Worm (Caenorhabditis elegans) whole organism, mixed stage, embryonic: ENCODE data around the gene scp-1.

Source experiments
- bed-3 ChIP-seq: fragments of 200-800 bp; sonication (Bioruptor generic); optimal IDR thresholded peaks from 3 replicates; lab custom pipeline; 2018; ENCODE audit warnings: mild to moderate bottlenecking, missing genetic modification characterization, moderate library complexity, missing compliant biosample characterization
- blmp-1 ChIP-seq: fragments of 150-350 bp; optimal IDR thresholded peaks from 2 replicates; lab custom pipeline; 2014; ENCODE audit warnings: missing biosample characterization, missing genetic modification characterization
- ceh-39 ChIP-seq: fragments of 150-350 bp; optimal IDR thresholded peaks from 2 replicates; lab custom pipeline; 2014; ENCODE audit warnings: missing biosample characterization, missing genetic modification characterization
- ces-1 ChIP-seq: fragments of 150-350 bp; optimal IDR thresholded peaks from 2 replicates; lab custom pipeline; 2014; ENCODE audit warnings: missing biosample characterization, missing genetic modification reagents, missing genetic modification characterization
- drap-1 ChIP-seq: fragments of 200-800 bp; sonication (Bioruptor generic); optimal IDR thresholded peaks from 3 replicates; lab custom pipeline; 2018; ENCODE audit warnings: mild to moderate bottlenecking, missing genetic modification characterization, missing compliant biosample characterization
- elt-1 ChIP-seq: sonication (generic microtip); optimal IDR thresholded peaks from 2 replicates; lab custom pipeline; 2017; ENCODE audit warnings: missing genetic modification characterization, mild to moderate bottlenecking, missing compliant biosample characterization, antibody characterized with exemption, moderate library complexity, borderline replicate concordance; ENCODE audit not compliant: insufficient read depth
- elt-3 ChIP-seq: fragments of 150-350 bp; optimal IDR thresholded peaks from 2 replicates; lab custom pipeline; 2014; ENCODE audit warnings: missing biosample characterization, missing genetic modification characterization
- flh-1 ChIP-seq: fragments of 200-800 bp; sonication (Bioruptor generic); optimal IDR thresholded peaks from 2 replicates; lab custom pipeline; 2018; ENCODE audit warnings: mild to moderate bottlenecking, missing genetic modification characterization, moderate library complexity, missing compliant biosample characterization
- ham-2 ChIP-seq: fragments of 200-800 bp; sonication (Bioruptor generic); optimal IDR thresholded peaks from 2 replicates; lab custom pipeline; 2018; ENCODE audit warnings: mild to moderate bottlenecking, missing genetic modification characterization, missing compliant biosample characterization
- hlh-1 ChIP-seq: fragments of 150-350 bp; optimal IDR thresholded peaks from 2 replicates; lab custom pipeline; 2014; ENCODE audit warnings: missing biosample characterization, missing genetic modification reagents, missing genetic modification characterization
- lin-13 ChIP-seq: fragments of 150-350 bp; optimal IDR thresholded peaks from 2 replicates; lab custom pipeline; 2014; ENCODE audit warnings: missing biosample characterization, missing genetic modification characterization
- lin-32 ChIP-seq: fragments of 200-800 bp; sonication (Bioruptor generic); optimal IDR thresholded peaks from 2 replicates; lab custom pipeline; 2018; ENCODE audit warnings: mild to moderate bottlenecking, missing genetic modification characterization, missing compliant biosample characterization
- mab-5 ChIP-seq: fragments of 150-350 bp; optimal IDR thresholded peaks from 2 replicates; lab custom pipeline; 2014; ENCODE audit warnings: missing biosample characterization, missing genetic modification characterization
- mep-1 ChIP-seq: fragments of 150-350 bp; optimal IDR thresholded peaks from 2 replicates; lab custom pipeline; 2017; ENCODE audit warnings: missing biosample characterization, missing genetic modification reagents, missing genetic modification characterization, inconsistent platforms
- mls-2 ChIP-seq: sonication (generic microtip); optimal IDR thresholded peaks from 2 replicates; lab custom pipeline; 2016; ENCODE audit warnings: mild to moderate bottlenecking, missing genetic modification characterization, moderate library complexity, missing compliant biosample characterization
- nhr-12 ChIP-seq: fragments of 150-350 bp; optimal IDR thresholded peaks from 2 replicates; lab custom pipeline; 2014; ENCODE audit warnings: missing biosample characterization, missing genetic modification characterization
- nhr-2 ChIP-seq: fragments of 150-350 bp; optimal IDR thresholded peaks from 2 replicates; lab custom pipeline; 2014; ENCODE audit warnings: missing biosample characterization, missing genetic modification characterization
- nhr-237 ChIP-seq: fragments of 150-350 bp; optimal IDR thresholded peaks from 2 replicates; lab custom pipeline; 2014; ENCODE audit warnings: missing biosample characterization, missing genetic modification characterization
- nhr-28 ChIP-seq: fragments of 150-350 bp; optimal IDR thresholded peaks from 2 replicates; lab custom pipeline; 2014; ENCODE audit warnings: missing biosample characterization, missing genetic modification characterization
- nhr-76 ChIP-seq: sonication (generic microtip); optimal IDR thresholded peaks from 2 replicates; lab custom pipeline; 2017; ENCODE audit warnings: missing biosample characterization, missing genetic modification characterization
- pha-4 ChIP-seq: fragments of 150-350 bp; optimal IDR thresholded peaks from 2 replicates; lab custom pipeline; 2018; ENCODE audit warnings: missing biosample characterization, missing genetic modification reagents, missing genetic modification characterization
- sem-2 ChIP-seq: fragments of 200-800 bp; sonication (Bioruptor generic); optimal IDR thresholded peaks from 2 replicates; lab custom pipeline; 2018; ENCODE audit warnings: mild to moderate bottlenecking, missing genetic modification characterization, missing compliant biosample characterization
- snpc-4 ChIP-seq: fragments of 150-350 bp; optimal IDR thresholded peaks from 2 replicates; lab custom pipeline; 2014; ENCODE audit warnings: missing biosample characterization, missing genetic modification characterization
- sptf-1 ChIP-seq: sonication (generic microtip); optimal IDR thresholded peaks from 2 replicates; lab custom pipeline; 2017; ENCODE audit warnings: mild to moderate bottlenecking, missing genetic modification characterization, moderate library complexity, missing compliant biosample characterization
- tbx-8 ChIP-seq: fragments of 200-800 bp; sonication (Bioruptor generic); optimal IDR thresholded peaks from 2 replicates; lab custom pipeline; 2018; ENCODE audit warnings: mild to moderate bottlenecking, missing genetic modification characterization, moderate library complexity, missing compliant biosample characterization
- unc-120 ChIP-seq: sonication (generic microtip); optimal IDR thresholded peaks from 2 replicates; lab custom pipeline; 2017; ENCODE audit warnings: missing genetic modification characterization, missing compliant biosample characterization; ENCODE audit not compliant: poor library complexity, severe bottlenecking
- unc-39 ChIP-seq: fragments of 150-350 bp; optimal IDR thresholded peaks from 2 replicates; lab custom pipeline; 2014; ENCODE audit warnings: missing biosample characterization, missing genetic modification characterization
- unc-62 ChIP-seq: fragments of 150-350 bp; optimal IDR thresholded peaks from 2 replicates; lab custom pipeline; 2014; ENCODE audit warnings: missing biosample characterization, missing genetic modification reagents, missing genetic modification characterization
- zip-8 ChIP-seq: fragments of 150-350 bp; optimal IDR thresholded peaks from 2 replicates; lab custom pipeline; 2014; ENCODE audit warnings: missing biosample characterization, missing genetic modification characterization
- ztf-11 ChIP-seq: fragments of 150-350 bp; optimal IDR thresholded peaks from 2 replicates; lab custom pipeline; 2014; ENCODE audit warnings: missing biosample characterization, missing genetic modification characterization

The scp-1 gene

DNA sequence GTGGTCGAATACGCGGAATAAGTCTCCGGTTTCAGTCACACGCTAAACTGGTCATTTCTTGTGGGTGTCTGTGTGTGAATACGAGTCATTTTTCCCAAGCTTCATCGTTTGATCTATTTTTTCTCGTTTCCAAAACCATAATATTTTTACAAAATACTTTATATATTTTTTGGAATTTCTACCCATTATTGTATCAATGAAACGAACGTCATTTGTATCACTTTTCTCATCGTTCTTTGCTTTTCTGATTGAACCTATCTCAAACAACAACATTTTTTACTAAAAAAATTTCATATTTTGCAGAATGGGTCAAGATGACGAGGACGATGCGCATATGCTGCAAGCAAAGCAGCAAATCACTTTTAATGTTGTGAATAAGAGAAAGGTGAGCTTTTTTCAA is 24.4 kb downstream of the scp-1 start, which contains the start of gene mel-11:
mel-11 (plus strand) TSS at position 301 of the 400 bp plus-strand sequence.
- TF ChIP-seq unc-39 (tag; lab: Kevin White, UChicago) (no peak), mep-1 (no peak), nhr-28 (tag; lab: Kevin White, UChicago) (no peak), unc-62 (GFP tag; lab: Kevin White, UChicago) (no peak), mls-2 (tag; lab: Kevin White, UChicago) (no peak), elt-1 (no peak), hlh-1 (tag; lab: Kevin White, UChicago) (no peak), blmp-1 (tag; lab: Kevin White, UChicago) (no peak), nhr-237 (tag; lab: Kevin White, UChicago) (no peak), unc-120 (tag; lab: Kevin White, UChicago) (no peak), tbx-8 (GFP tag; lab: Kevin White, UChicago) (no peak), snpc-4 (tag; lab: Kevin White, UChicago) (no peak), nhr-76 (no peak), nhr-2 (no peak), nhr-12 (tag; lab: Kevin White, UChicago) (no peak)

DNA sequence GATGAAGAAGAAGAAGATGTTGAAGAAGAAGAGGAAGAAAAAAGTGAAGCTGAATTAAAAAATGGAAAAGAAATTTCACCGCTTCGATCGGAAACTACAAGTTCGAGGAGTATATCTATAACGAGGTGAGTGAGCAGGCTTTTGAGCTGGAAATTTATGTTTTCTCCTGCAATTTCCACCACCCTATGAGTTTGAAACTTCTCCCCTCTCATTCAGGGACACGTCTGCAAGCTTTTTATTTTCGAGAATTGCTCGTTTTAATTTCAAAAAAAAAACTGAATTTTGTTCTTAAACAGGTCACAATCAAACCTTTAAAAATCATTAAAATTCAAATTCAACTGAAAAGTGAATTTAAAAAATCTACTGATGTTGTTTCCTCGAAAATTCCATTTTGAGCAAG is 28.4 kb downstream of the scp-1 start:
- TF ChIP-seq ztf-11 (tag; lab: Kevin White, UChicago): no peak
- no peak for TF ChIP-seq nhr-237 (tag; lab: Kevin White, UChicago)
- TF ChIP-seq lin-13 (tag; lab: Kevin White, UChicago): no peak
- no peak for TF ChIP-seq pha-4
- no peak for TF ChIP-seq bed-3
- TF ChIP-seq nhr-76: no peak
- TF ChIP-seq lin-32: no peak
- no peak for TF ChIP-seq sem-2 (GFP tag; lab: Kevin White, UChicago)
- TF ChIP-seq mep-1: no peak
- TF ChIP-seq hlh-1 (tag; lab: Kevin White, UChicago): no peak
- no peak for TF ChIP-seq sptf-1 (tag; lab: Kevin White, UChicago)
- no peak for TF ChIP-seq mab-5 (tag; lab: Kevin White, UChicago)
- TF ChIP-seq drap-1 (GFP tag; lab: Kevin White, UChicago): no peak

DNA sequence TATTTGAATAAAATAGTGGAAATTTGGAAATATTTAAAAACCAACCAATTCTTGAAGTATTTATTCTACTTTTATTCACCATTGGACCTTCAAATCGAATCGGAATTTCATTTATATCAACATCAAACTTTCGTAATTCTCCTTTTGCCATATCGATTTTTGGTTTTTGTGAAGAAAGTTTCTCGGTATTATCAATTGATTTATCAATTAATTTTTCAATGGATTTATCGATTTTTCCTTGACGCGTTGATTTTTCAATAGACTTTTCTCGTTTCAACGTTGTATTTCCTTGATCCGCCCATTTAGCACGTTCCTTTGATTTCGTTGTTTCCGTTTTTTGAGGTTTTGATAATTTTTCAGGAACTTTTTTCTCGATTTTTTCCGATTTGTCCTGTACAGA is 35.6 kb downstream of the scp-1 start:
- TF ChIP-seq tbx-8 (GFP tag; lab: Kevin White, UChicago) (no peak), ceh-39 (tag; lab: Kevin White, UChicago) (no peak), flh-1 (GFP tag; lab: Kevin White, UChicago) (no peak), zip-8 (tag; lab: Kevin White, UChicago) (no peak), blmp-1 (tag; lab: Kevin White, UChicago) (no peak), mab-5 (tag; lab: Kevin White, UChicago) (no peak)

DNA sequence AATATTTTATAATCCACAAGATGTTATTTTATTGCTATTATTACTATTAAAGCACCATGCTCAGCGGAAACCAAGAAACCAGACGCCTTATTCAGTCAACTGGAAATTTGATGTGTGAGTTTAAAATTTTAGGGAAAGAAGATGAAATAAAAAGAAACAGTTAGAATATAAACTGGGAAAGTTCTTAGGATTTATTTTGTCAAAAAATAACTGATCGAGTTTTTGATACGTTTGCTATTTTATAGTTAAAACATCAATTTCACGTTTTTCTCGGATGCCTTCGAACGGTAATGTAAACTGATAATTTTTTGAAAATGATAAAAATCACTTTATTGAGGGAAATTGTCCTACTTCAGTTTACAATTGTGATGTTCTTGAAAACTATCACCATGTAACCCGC is 38.6 kb downstream of the scp-1 start, which contains the start of gene C06C3.3:
C06C3.3 (minus strand) TSS at position 101 of the 400 bp plus-strand sequence.
- TF ChIP-seq mep-1 (no peak), blmp-1 (tag; lab: Kevin White, UChicago) (no peak), ces-1 (no peak), tbx-8 (GFP tag; lab: Kevin White, UChicago) (no peak), nhr-76 (no peak), nhr-28 (tag; lab: Kevin White, UChicago) (no peak), nhr-12 (tag; lab: Kevin White, UChicago) (no peak), hlh-1 (tag; lab: Kevin White, UChicago) (no peak), lin-32 (no peak), elt-3 (no peak), unc-39 (tag; lab: Kevin White, UChicago) (no peak)

DNA sequence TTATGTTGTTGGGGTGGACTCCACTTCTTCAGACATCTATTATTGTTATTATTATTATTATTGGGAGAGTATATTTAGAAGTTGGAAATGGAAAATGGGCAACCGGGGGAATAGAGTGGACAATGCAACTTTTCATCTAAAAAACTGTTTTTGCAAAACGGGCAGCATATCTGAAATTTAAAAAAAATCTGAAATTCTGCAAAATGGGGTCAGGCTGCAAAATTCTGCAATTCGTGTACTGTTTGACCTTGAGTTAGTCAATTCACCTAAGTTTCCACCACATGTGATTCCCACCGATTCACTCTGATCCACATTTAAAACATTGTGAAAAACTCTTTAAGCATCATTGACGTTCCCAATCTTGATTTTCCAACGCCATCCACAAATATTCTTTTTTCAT is 39.2 kb downstream of the scp-1 start, which contains the start of gene C06C3.4:
C06C3.4 (plus strand) TSS at position 301 of the 400 bp plus-strand sequence.
- no peak for TF ChIP-seq ces-1
- TF ChIP-seq pha-4: no peak

DNA sequence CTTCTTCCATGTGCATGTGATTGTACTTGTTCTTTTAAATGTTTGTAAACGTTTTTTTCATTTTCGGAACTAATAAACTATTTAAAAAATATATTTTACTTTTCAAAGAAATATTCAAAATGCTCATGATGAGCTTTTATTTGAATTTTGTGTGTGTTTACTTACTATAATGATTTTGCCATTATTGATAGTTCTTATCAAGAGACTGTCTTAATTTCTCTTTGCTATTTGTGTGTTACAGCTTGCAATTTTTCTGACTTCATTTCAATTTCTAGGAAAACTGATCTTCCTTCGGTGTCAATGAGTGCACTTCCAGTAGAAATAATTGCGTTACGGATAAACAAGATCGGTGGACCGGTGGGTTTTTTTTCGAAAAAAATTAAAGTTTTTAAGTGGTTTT is 41.0 kb downstream of the scp-1 start, which contains the start of gene C06C3.12:
C06C3.12 (plus strand) TSS at position 301 of the 400 bp plus-strand sequence.
- TF ChIP-seq ceh-39 (tag; lab: Kevin White, UChicago) (no peak), lin-32 (no peak), nhr-12 (tag; lab: Kevin White, UChicago) (no peak), sem-2 (GFP tag; lab: Kevin White, UChicago) (no peak), ces-1 (no peak), elt-1 (no peak), lin-13 (tag; lab: Kevin White, UChicago) (no peak), nhr-28 (tag; lab: Kevin White, UChicago) (no peak), ztf-11 (tag; lab: Kevin White, UChicago) (no peak), nhr-76 (no peak), drap-1 (GFP tag; lab: Kevin White, UChicago) (no peak), hlh-1 (tag; lab: Kevin White, UChicago) (no peak), elt-3 (no peak), nhr-237 (tag; lab: Kevin White, UChicago) (no peak), tbx-8 (GFP tag; lab: Kevin White, UChicago) (no peak), pha-4 (no peak), ham-2 (GFP tag; lab: Kevin White, UChicago) (no peak)
